Worm (Caenorhabditis elegans) whole organism, L2 larva: ENCODE measurements around the gene spp-22.
A peak's percentile ranks its signal among the peaks of the same experiment; 100 is the strongest.

Experiments used
- C34F6.9 ChIP-seq: fragments of 150-350 bp; optimal IDR thresholded peaks from 2 replicates; lab custom pipeline; 2014; ENCODE audit warnings: missing biosample characterization, missing genetic modification characterization
- F13H6.1 ChIP-seq: sonication (generic microtip); optimal IDR thresholded peaks from 2 replicates; lab custom pipeline; 2016; ENCODE audit warnings: missing genetic modification characterization, missing compliant biosample characterization
- R02D3.7 ChIP-seq: fragments of 150-350 bp; optimal IDR thresholded peaks from 2 replicates; lab custom pipeline; 2014; ENCODE audit warnings: missing biosample characterization, missing genetic modification characterization
- Y55F3AM.14 ChIP-seq: fragments of 200-800 bp; sonication (Bioruptor generic); optimal IDR thresholded peaks from 2 replicates; lab custom pipeline; 2018; ENCODE audit warnings: mild to moderate bottlenecking, missing genetic modification characterization, missing compliant biosample characterization
- ZK546.5 ChIP-seq: sonication (generic microtip); optimal IDR thresholded peaks from 2 replicates; lab custom pipeline; 2017; ENCODE audit warnings: missing biosample characterization, missing genetic modification characterization
- aly-2 ChIP-seq: fragments of 150-350 bp; optimal IDR thresholded peaks from 2 replicates; lab custom pipeline; 2014; ENCODE audit warnings: missing biosample characterization, missing genetic modification characterization
- ama-1 ChIP-seq: fragments of 150-350 bp; optimal IDR thresholded peaks from 2 replicates; lab custom pipeline; 2018; ENCODE audit warnings: inconsistent platforms
- blmp-1 ChIP-seq: sonication (generic microtip); optimal IDR thresholded peaks from 2 replicates; lab custom pipeline; 2017; ENCODE audit warnings: missing genetic modification characterization, mild to moderate bottlenecking, missing compliant biosample characterization, antibody characterized with exemption, moderate library complexity; ENCODE audit not compliant: insufficient read depth
- crh-2 ChIP-seq: sonication (generic microtip); optimal IDR thresholded peaks from 2 replicates; lab custom pipeline; 2017; ENCODE audit warnings: missing biosample characterization, missing genetic modification characterization
- egl-27 ChIP-seq: sonication (generic microtip); optimal IDR thresholded peaks from 3 replicates; lab custom pipeline; 2017; ENCODE audit warnings: missing biosample characterization, missing genetic modification reagents, missing genetic modification characterization
- elt-1 ChIP-seq: fragments of 150-350 bp; optimal IDR thresholded peaks from 2 replicates; lab custom pipeline; 2014; ENCODE audit warnings: missing biosample characterization, missing genetic modification characterization
- elt-3 ChIP-seq: sonication (generic microtip); optimal IDR thresholded peaks from 2 replicates; lab custom pipeline; 2017; ENCODE audit warnings: missing biosample characterization, missing genetic modification characterization
- gmeb-1 ChIP-seq: fragments of 150-350 bp; optimal IDR thresholded peaks from 2 replicates; lab custom pipeline; 2014; ENCODE audit warnings: missing biosample characterization, missing genetic modification characterization
- lin-13 ChIP-seq: fragments of 150-350 bp; optimal IDR thresholded peaks from 2 replicates; lab custom pipeline; 2014; ENCODE audit warnings: missing biosample characterization, missing genetic modification reagents, missing genetic modification characterization
- lin-39 ChIP-seq: fragments of 150-350 bp; optimal IDR thresholded peaks from 2 replicates; lab custom pipeline; 2014; ENCODE audit warnings: missing biosample characterization, missing genetic modification reagents, missing genetic modification characterization
- lsy-2 ChIP-seq, 2 experiments: fragments of 150-350 bp in 1 of 2; sonication (generic microtip) in 1 of 2; optimal IDR thresholded peaks; 2 replicates each; lab custom pipeline; 2014 to 2017; ENCODE audit warnings: missing biosample characterization in 2 of 2, missing genetic modification characterization in 2 of 2
- mab-5 ChIP-seq: fragments of 150-350 bp; optimal IDR thresholded peaks from 2 replicates; lab custom pipeline; 2014; ENCODE audit warnings: missing biosample characterization, missing genetic modification characterization
- mbf-1 ChIP-seq: sonication (generic microtip); optimal IDR thresholded peaks from 2 replicates; lab custom pipeline; 2017; ENCODE audit warnings: missing biosample characterization, missing genetic modification characterization
- mdl-1 ChIP-seq, 2 experiments: fragments of 150-350 bp in 1 of 2; sonication (generic microtip) in 1 of 2; optimal IDR thresholded peaks; 2 replicates each; lab custom pipeline; 2017; ENCODE audit warnings: missing biosample characterization in 2 of 2, missing genetic modification characterization in 2 of 2
- nhr-10 ChIP-seq: sonication (generic microtip); optimal IDR thresholded peaks from 2 replicates; lab custom pipeline; 2017; ENCODE audit warnings: missing biosample characterization, missing genetic modification characterization
- nhr-11 ChIP-seq: fragments of 150-350 bp; optimal IDR thresholded peaks from 2 replicates; lab custom pipeline; 2014; ENCODE audit warnings: missing biosample characterization, missing genetic modification characterization
- nhr-129 ChIP-seq: fragments of 150-350 bp; optimal IDR thresholded peaks from 2 replicates; lab custom pipeline; 2014; ENCODE audit warnings: missing biosample characterization, missing genetic modification characterization
- nhr-21 ChIP-seq: fragments of 150-350 bp; optimal IDR thresholded peaks from 2 replicates; lab custom pipeline; 2014; ENCODE audit warnings: missing biosample characterization, missing genetic modification characterization
- nhr-23 ChIP-seq: fragments of 150-350 bp; optimal IDR thresholded peaks from 2 replicates; lab custom pipeline; 2014; ENCODE audit warnings: missing biosample characterization, missing genetic modification reagents, missing genetic modification characterization
- nhr-237 ChIP-seq: fragments of 150-350 bp; optimal IDR thresholded peaks from 2 replicates; lab custom pipeline; 2014; ENCODE audit warnings: missing biosample characterization, missing genetic modification characterization
- nhr-25 ChIP-seq: fragments of 150-350 bp; sonication (generic microtip); optimal IDR thresholded peaks from 3 replicates; lab custom pipeline; 2014; ENCODE audit warnings: missing biosample characterization, missing genetic modification characterization
- nhr-6 ChIP-seq: fragments of 150-350 bp; optimal IDR thresholded peaks from 2 replicates; lab custom pipeline; 2014; ENCODE audit warnings: missing biosample characterization, missing genetic modification characterization
- nhr-77 ChIP-seq: fragments of 150-350 bp; optimal IDR thresholded peaks from 2 replicates; lab custom pipeline; 2014; ENCODE audit warnings: missing biosample characterization, missing genetic modification characterization
- peb-1 ChIP-seq: fragments of 150-350 bp; optimal IDR thresholded peaks from 2 replicates; lab custom pipeline; 2014; ENCODE audit warnings: missing biosample characterization, missing genetic modification characterization
- sem-4 ChIP-seq: fragments of 150-350 bp; optimal IDR thresholded peaks from 2 replicates; lab custom pipeline; 2014; ENCODE audit warnings: missing biosample characterization, missing genetic modification reagents, missing genetic modification characterization
- sma-3 ChIP-seq: sonication (generic microtip); optimal IDR thresholded peaks from 2 replicates; lab custom pipeline; 2016; ENCODE audit warnings: missing genetic modification reagents, missing genetic modification characterization, missing compliant biosample characterization
- sma-9 ChIP-seq, 2 experiments: fragments of 150-350 bp in 1 of 2; sonication (generic microtip) in 1 of 2; optimal IDR thresholded peaks; 2 replicates each; lab custom pipeline; 2014 to 2016; ENCODE audit warnings: missing genetic modification characterization in 2 of 2, mild to moderate bottlenecking in 1 of 2, missing biosample characterization in 1 of 2, missing compliant biosample characterization in 1 of 2, missing genetic modification reagents in 1 of 2, moderate library complexity in 1 of 2
- unc-39 ChIP-seq: fragments of 150-350 bp; optimal IDR thresholded peaks from 2 replicates; lab custom pipeline; 2014; ENCODE audit warnings: missing biosample characterization, missing genetic modification characterization
- unc-62 ChIP-seq: fragments of 150-350 bp; optimal IDR thresholded peaks from 2 replicates; lab custom pipeline; 2014; ENCODE audit warnings: missing biosample characterization, missing genetic modification reagents, missing genetic modification characterization
- zag-1 ChIP-seq: fragments of 150-350 bp; optimal IDR thresholded peaks from 2 replicates; lab custom pipeline; 2014; ENCODE audit warnings: missing biosample characterization, missing genetic modification characterization
- ztf-1 ChIP-seq: fragments of 200-800 bp; sonication (Bioruptor generic); conservative IDR thresholded peaks from 2 replicates; pipeline ENCODE4 v1.3.6; 2022; ENCODE audit warnings: missing genetic modification characterization, missing compliant biosample characterization
- ztf-11 ChIP-seq: sonication (generic microtip); optimal IDR thresholded peaks from 2 replicates; lab custom pipeline; 2017; ENCODE audit warnings: missing biosample characterization, missing genetic modification characterization
- ztf-4 ChIP-seq: fragments of 150-350 bp; optimal IDR thresholded peaks from 2 replicates; lab custom pipeline; 2014; ENCODE audit warnings: missing biosample characterization, missing genetic modification characterization

Gene spp-22

DNA sequence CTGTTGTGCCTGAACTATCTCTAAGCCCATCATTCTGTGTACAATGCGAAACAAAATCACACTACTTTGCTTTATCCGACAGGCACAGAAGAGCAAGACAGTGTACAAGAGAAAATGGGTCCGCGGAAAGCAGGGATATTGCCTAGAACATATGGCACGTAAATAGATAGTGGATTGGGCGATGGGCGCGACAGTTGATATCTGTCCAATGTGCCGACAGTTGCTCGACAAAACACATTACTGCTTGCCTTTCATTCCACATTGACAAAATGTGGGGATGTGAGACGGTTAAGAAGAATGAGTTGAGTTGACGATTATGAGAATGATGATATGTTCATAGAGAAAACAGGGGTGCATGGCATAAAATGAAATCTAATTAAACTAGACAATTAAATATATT is 13.5 kb downstream of the spp-22 start:
- TF ChIP-seq nhr-129 (tag; lab: Kevin White, UChicago) = peak; percentile 29
- TF ChIP-seq nhr-77 (tag; lab: Kevin White, UChicago) = no peak

DNA sequence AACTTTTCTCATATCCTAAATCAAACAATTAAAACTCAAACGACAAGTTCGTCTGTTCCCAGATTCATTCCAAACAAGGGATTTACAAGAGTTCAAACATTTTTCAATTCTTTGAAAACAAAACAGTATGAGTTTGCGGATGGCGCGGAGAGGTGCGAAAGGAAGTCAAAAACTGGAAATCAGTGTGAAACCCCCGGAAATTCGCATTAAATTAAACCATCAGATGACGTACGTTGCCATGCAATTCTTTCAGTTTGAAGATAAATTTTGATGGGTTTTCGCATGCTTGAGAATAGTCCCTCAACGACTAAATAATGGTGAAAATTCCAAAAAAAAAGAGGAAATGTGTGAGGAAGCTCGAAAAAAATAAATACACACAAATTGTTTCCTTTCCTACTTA is 17.9 kb downstream of the spp-22 start:
- TF ChIP-seq elt-1 = no peak
- TF ChIP-seq nhr-129 (tag; lab: Kevin White, UChicago) = no peak
- no peak for TF ChIP-seq ZK546.5 (tag; lab: Kevin White, UChicago)
- no peak for TF ChIP-seq ztf-11 (tag; lab: Kevin White, UChicago)
- TF ChIP-seq aly-2 = no peak
- no peak for TF ChIP-seq unc-39 (tag; lab: Kevin White, UChicago)
- no peak for TF ChIP-seq peb-1 (tag; lab: Kevin White, UChicago)
- no peak for TF ChIP-seq nhr-6 (tag; lab: Kevin White, UChicago)
- no peak for TF ChIP-seq mbf-1 (tag; lab: Kevin White, UChicago)
- TF ChIP-seq ztf-4 (tag; lab: Kevin White, UChicago) = no peak
- TF ChIP-seq ztf-1 (GFP tag; lab: Robert Waterston, UW) = no peak

DNA sequence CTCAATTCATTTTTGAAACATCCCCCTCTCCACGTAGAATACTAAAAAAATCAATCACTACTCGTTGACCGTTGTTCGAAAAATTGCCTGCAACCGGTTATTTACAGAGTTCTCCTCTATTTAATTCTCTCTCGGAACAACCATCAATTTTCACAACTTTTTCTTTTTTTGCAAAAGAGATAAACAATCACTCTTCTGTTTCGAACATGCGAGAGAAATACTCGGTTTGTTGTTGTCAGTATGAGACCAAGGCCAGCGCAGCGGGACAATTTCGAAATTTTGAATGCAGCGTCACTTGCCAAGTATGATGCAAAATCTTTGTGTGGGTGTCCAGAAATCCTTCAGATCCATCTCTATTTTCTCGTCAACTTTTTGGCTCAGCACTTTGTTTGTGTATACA is 18.8 kb downstream of the spp-22 start:
- TF ChIP-seq Y55F3AM.14 (GFP tag; lab: Kevin White, UChicago) (no peak), nhr-25 (tag; lab: Kevin White, UChicago) (peak; percentile 55), nhr-237 (tag; lab: Kevin White, UChicago) (no peak), gmeb-1 (no peak), lin-13 (GFP tag; lab: Kevin White, UChicago) (peak; percentile 64), egl-27 (tag; lab: Kevin White, UChicago) (no peak), blmp-1 (tag; lab: Kevin White, UChicago) (peak; percentile 29), C34F6.9 (peak; percentile 26), lsy-2 (tag; optimal IDR thresholded peaks at IDR 0.05; lab: Kevin White, UChicago) (peak in 1 of 2 experiments; percentile 51), aly-2 (peak; percentile 40), ztf-4 (tag; lab: Kevin White, UChicago) (peak; percentile 8), lin-39 (tag; lab: Kevin White, UChicago) (no peak), ZK546.5 (tag; lab: Kevin White, UChicago) (no peak), nhr-129 (tag; lab: Kevin White, UChicago) (peak; percentile 85), nhr-10 (tag; lab: Kevin White, UChicago) (no peak), F13H6.1 (peak; percentile 39), nhr-21 (tag; lab: Kevin White, UChicago) (no peak), sem-4 (peak; percentile 59), nhr-23 (no peak), R02D3.7 (tag; lab: Kevin White, UChicago) (no peak), ama-1 (peak; percentile 13), crh-2 (peak; percentile 68), nhr-6 (tag; lab: Kevin White, UChicago) (peak; percentile 48), elt-3 (tag; lab: Kevin White, UChicago) (no peak), mab-5 (tag; lab: Kevin White, UChicago) (no peak), unc-62 (GFP tag; lab: Kevin White, UChicago) (no peak), zag-1 (peak; percentile 11), ztf-1 (GFP tag; lab: Robert Waterston, UW) (no peak), sma-9 (GFP tag; optimal IDR thresholded peaks at IDR 0.05; lab: Kevin White, UChicago) (peak; percentile 56), sma-9 (tag; optimal IDR thresholded peaks at IDR 0.05; lab: Kevin White, UChicago) (no peak), mdl-1 (tag; optimal IDR thresholded peaks at IDR 0.05; lab: Kevin White, UChicago) (no peak), sma-3 (GFP tag; lab: Kevin White, UChicago) (peak; percentile 19), nhr-11 (tag; lab: Kevin White, UChicago) (no peak)
- TF ChIP-seq, all 48 proteins: peak for 16

DNA sequence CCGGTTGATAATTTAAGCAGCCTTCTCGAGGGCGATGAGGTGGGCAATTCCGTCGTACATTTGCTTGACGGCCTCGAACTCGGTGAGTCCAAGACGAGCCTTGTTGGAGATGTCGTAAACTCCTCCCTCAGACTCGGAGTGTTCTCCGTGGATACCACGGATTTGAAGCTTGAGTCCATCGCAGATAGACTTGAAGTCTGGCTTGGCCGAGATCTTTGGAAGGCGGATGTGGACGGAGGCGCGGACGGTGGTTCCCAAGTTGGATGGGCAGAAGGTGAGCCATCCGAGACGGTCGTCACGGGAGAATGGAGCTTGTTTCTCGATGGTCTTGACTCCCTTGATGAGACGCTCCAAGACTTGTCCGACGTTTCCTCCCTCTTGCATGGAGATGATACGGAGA is 19.4 kb downstream of the spp-22 start:
- TF ChIP-seq nhr-129 (tag; lab: Kevin White, UChicago) = no peak
- TF ChIP-seq sem-4 = no peak
- TF ChIP-seq ZK546.5 (tag; lab: Kevin White, UChicago) = no peak
